Worm (Caenorhabditis elegans): ENCODE data around the gene srh-295.

- no peak for TF ChIP-seq ets-4 (tag; optimal IDR thresholded peaks at IDR 0.05)
- no peak for TF ChIP-seq tbx-7 (tag; optimal IDR thresholded peaks at IDR 0.05)
- TF ChIP-seq dve-1 (tag; optimal IDR thresholded peaks at IDR 0.05): no peak
- no peak for TF ChIP-seq pha-4 (tag; optimal IDR thresholded peaks at IDR 0.05)
- TF ChIP-seq sdc-2 (tag; optimal IDR thresholded peaks at IDR 0.05): no peak
Observed at ce11 chrV:15293865-15294264, 36.5 kb upstream of the srh-295 start, which contains the start of gene str-96.
